Worm (Caenorhabditis elegans): ENCODE data around the gene nmy-3.

- TF ChIP-seq aly-2 (tag; optimal IDR thresholded peaks at IDR 0.05) (no peak), zag-1 (tag; optimal IDR thresholded peaks at IDR 0.05) (no peak), nhr-71 (tag; optimal IDR thresholded peaks at IDR 0.05) (no peak), lin-39 (tag; optimal IDR thresholded peaks at IDR 0.05) (no peak), ztf-11 (tag; optimal IDR thresholded peaks at IDR 0.05) (no peak), elt-2 (tag; optimal IDR thresholded peaks at IDR 0.05) (no peak), fkh-10 (GFP tag; optimal IDR thresholded peaks at IDR 0.05) (no peak), lin-15B (tag; optimal IDR thresholded peaks at IDR 0.05) (no peak), ces-1 (GFP tag; optimal IDR thresholded peaks at IDR 0.05) (no peak), nhr-77 (tag; optimal IDR thresholded peaks at IDR 0.05) (no peak), ceh-90 (tag; optimal IDR thresholded peaks at IDR 0.05) (no peak), egl-27 (tag; optimal IDR thresholded peaks at IDR 0.05) (no peak), lin-13 (GFP tag; optimal IDR thresholded peaks at IDR 0.05) (no peak)
These were observed 13.5 kb upstream of the nmy-3 start for ce11 chrIV:9260826-9261225.

All from whole organism, L1 larva.